Fruit fly (Drosophila melanogaster): ENCODE data around the gene Sec61gamma.

DNA sequence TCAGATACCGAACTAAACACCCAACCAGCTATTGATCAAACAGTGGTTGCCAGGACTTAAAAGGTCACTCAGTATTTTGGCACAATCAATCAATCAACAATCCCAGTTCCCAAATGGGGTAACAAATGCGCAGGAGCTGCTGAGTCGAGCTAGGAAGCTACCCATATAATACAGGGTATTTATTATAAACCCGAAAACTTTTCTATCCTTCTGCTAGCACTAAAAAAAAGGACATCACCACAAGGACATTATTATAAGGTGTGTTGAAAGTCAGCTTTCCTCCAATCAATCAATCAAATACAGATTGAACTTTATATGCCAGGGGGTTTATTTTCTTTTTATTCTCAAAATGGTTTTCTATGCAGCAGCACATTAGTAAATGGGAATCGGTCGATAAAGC, 22.0 kb upstream of the Sec61gamma start, which contains the start of gene CG14221:
- no peak for TF ChIP-seq Hr78 (GFP tag; optimal IDR thresholded peaks at IDR 0.05)
- TF ChIP-seq usp (GFP tag; optimal IDR thresholded peaks at IDR 0.05): no peak
- no peak for TF ChIP-seq br (GFP tag; optimal IDR thresholded peaks at IDR 0.05)
- no peak for TF ChIP-seq Dif (GFP tag; optimal IDR thresholded peaks at IDR 0.05; ENCODE audit: partially characterized antibody)
- no peak for TF ChIP-seq Rel (GFP tag; optimal IDR thresholded peaks at IDR 0.05)
- no peak for TF ChIP-seq Rel (tag; optimal IDR thresholded peaks at IDR 0.05)
- no peak for TF ChIP-seq fru (GFP tag; optimal IDR thresholded peaks at IDR 0.05)
- TF ChIP-seq tai (GFP tag; optimal IDR thresholded peaks at IDR 0.05): no peak
- no peak for TF ChIP-seq Abd-B (GFP tag; optimal IDR thresholded peaks at IDR 0.05)
- no peak for TF ChIP-seq psq (GFP tag; optimal IDR thresholded peaks at IDR 0.05)
- TF ChIP-seq Dfd (GFP tag; optimal IDR thresholded peaks at IDR 0.05): no peak

All from whole organism, wandering third instar larva.